Fruit fly (Drosophila melanogaster) whole organism, embryonic: ENCODE data around the gene Prm.

Source experiments
- BEAF-32 ChIP-seq: fragments of 200-800 bp; sonication (Bioruptor generic); optimal IDR thresholded peaks from 3 replicates; lab custom pipeline; 2017; ENCODE audit warnings: missing biosample characterization, missing genetic modification characterization, mild to moderate bottlenecking, moderate library complexity, missing genetic modification reagents
- Blimp-1 ChIP-seq: fragments of 200-800 bp; sonication (Bioruptor generic); optimal IDR thresholded peaks from 3 replicates; lab custom pipeline; 2018; ENCODE audit warnings: missing biosample characterization, missing genetic modification characterization, mild to moderate bottlenecking, moderate library complexity, missing genetic modification reagents
- CG10321 ChIP-seq: fragments of 200-800 bp; sonication (Bioruptor generic); IDR thresholded peaks from 2 replicates; pipeline ENCODE4 v1.3.6; 2022; ENCODE audit warnings: missing biosample characterization, missing genetic modification characterization
- CG11398 ChIP-seq: fragments of 200-800 bp; sonication (Bioruptor generic); optimal IDR thresholded peaks from 2 replicates; lab custom pipeline; 2016; ENCODE audit warnings: missing biosample characterization, missing genetic modification characterization
- CG13624 ChIP-seq: fragments of 200-800 bp; sonication (Bioruptor generic); optimal IDR thresholded peaks from 2 replicates; lab custom pipeline; 2016; ENCODE audit warnings: missing biosample characterization, missing genetic modification characterization
- CG17361 ChIP-seq: fragments of 200-800 bp; sonication (Bioruptor generic); IDR thresholded peaks from 3 replicates; pipeline ENCODE4 v1.3.6; 2022; ENCODE audit warnings: missing biosample characterization, missing genetic modification characterization
- CG4424 ChIP-seq: fragments of 200-800 bp; sonication (Bioruptor generic); optimal IDR thresholded peaks from 3 replicates; lab custom pipeline; 2016; ENCODE audit warnings: missing biosample characterization, missing genetic modification characterization
- CG5180 ChIP-seq: fragments of 200-800 bp; sonication (Bioruptor generic); optimal IDR thresholded peaks from 3 replicates; lab custom pipeline; 2017; ENCODE audit warnings: missing biosample characterization, missing genetic modification characterization, mild to moderate bottlenecking, moderate library complexity, missing genetic modification reagents
- CG9817 ChIP-seq: fragments of 200-800 bp; sonication (Bioruptor generic); optimal IDR thresholded peaks from 2 replicates; lab custom pipeline; 2018; ENCODE audit warnings: missing biosample characterization, mild to moderate bottlenecking, missing genetic modification characterization, moderate library complexity
- Doc3 ChIP-seq: fragments of 200-800 bp; sonication (Bioruptor generic); IDR thresholded peaks from 3 replicates; pipeline ENCODE4 v1.3.6; 2022; ENCODE audit warnings: missing biosample characterization, missing genetic modification characterization; ENCODE audit not compliant: partially characterized antibody
- Drgx ChIP-seq: fragments of 200-800 bp; sonication (Bioruptor generic); IDR thresholded peaks from 2 replicates; pipeline ENCODE4 v1.3.6; 2022; ENCODE audit warnings: missing biosample characterization, missing genetic modification characterization
- HLH3B ChIP-seq: fragments of 200-800 bp; sonication (Bioruptor generic); IDR thresholded peaks from 2 replicates; pipeline ENCODE4 v1.3.6; 2022; ENCODE audit warnings: missing biosample characterization, missing genetic modification characterization
- Med ChIP-seq: fragments of 200-800 bp; sonication (Bioruptor generic); peaks from one replicate; lab custom pipeline; 2016; ENCODE audit warnings: missing biosample characterization, missing genetic modification characterization, mild to moderate bottlenecking, inconsistent platforms, moderate library complexity
- NC2α ChIP-seq: fragments of 200-800 bp; sonication (Bioruptor generic); optimal IDR thresholded peaks from 2 replicates; lab custom pipeline; 2016; ENCODE audit warnings: missing biosample characterization, missing genetic modification characterization
- Nf-YB ChIP-seq: fragments of 200-800 bp; sonication (Bioruptor generic); optimal IDR thresholded peaks from 3 replicates; lab custom pipeline; 2019; ENCODE audit warnings: missing biosample characterization, mild to moderate bottlenecking, missing genetic modification characterization, moderate library complexity
- Stat92E ChIP-seq, 3 experiments: fragments of >200 bp in 2 of 3; fragments of 200-800 bp in 1 of 3; sonication (Bioruptor generic) in 1 of 3; optimal IDR thresholded peaks; 2 replicates each; lab custom pipeline; 2017 to 2019; ENCODE audit warnings: missing biosample characterization in 3 of 3, missing genetic modification characterization in 3 of 3, mild to moderate bottlenecking in 1 of 3, moderate library complexity in 1 of 3
- ase ChIP-seq: fragments of 200-800 bp; sonication (Bioruptor generic); IDR thresholded peaks from 3 replicates; pipeline ENCODE4 v1.3.6; 2022; ENCODE audit warnings: missing biosample characterization, missing genetic modification characterization
- bsh ChIP-seq, 2 experiments: fragments of 200-800 bp; sonication (Bioruptor generic); optimal IDR thresholded peaks; 2 replicates each; lab custom pipeline; 2017 to 2018; ENCODE audit warnings: mild to moderate bottlenecking in 2 of 2, missing biosample characterization in 2 of 2, missing genetic modification characterization in 2 of 2, moderate library complexity in 1 of 2
- chinmo ChIP-seq: fragments of 200-800 bp; sonication (Bioruptor generic); IDR thresholded peaks from 4 replicates; pipeline ENCODE4 v1.3.6; 2022; ENCODE audit warnings: missing biosample characterization, missing genetic modification characterization; ENCODE audit not compliant: partially characterized antibody
- cwo ChIP-seq: fragments of 200-800 bp; sonication (Bioruptor generic); optimal IDR thresholded peaks from 3 replicates; lab custom pipeline; 2017; ENCODE audit warnings: missing biosample characterization, missing genetic modification characterization, mild to moderate bottlenecking, moderate library complexity, missing genetic modification reagents
- dmrt11E ChIP-seq: fragments of 200-800 bp; sonication (Bioruptor generic); optimal IDR thresholded peaks from 3 replicates; lab custom pipeline; 2018; ENCODE audit warnings: missing biosample characterization, mild to moderate bottlenecking, missing genetic modification characterization, moderate library complexity
- ftz-f1 ChIP-seq: fragments of 200-800 bp; sonication (Bioruptor generic); optimal IDR thresholded peaks from 2 replicates; lab custom pipeline; 2016; ENCODE audit warnings: missing biosample characterization, missing genetic modification characterization
- gcm ChIP-seq: fragments of 200-800 bp; sonication (Bioruptor generic); optimal IDR thresholded peaks from 2 replicates; lab custom pipeline; 2019; ENCODE audit warnings: missing biosample characterization, mild to moderate bottlenecking, missing genetic modification characterization, moderate library complexity
- hkb ChIP-seq, 2 experiments: fragments of 200-800 bp in 1 of 2; fragments of >200 bp in 1 of 2; sonication (Bioruptor generic) in 1 of 2; IDR thresholded peaks in 1 of 2; optimal IDR thresholded peaks in 1 of 2; 2 replicates each; pipeline versions ENCODE4 v1.3.6 to Lab custom; 2017 to 2022; ENCODE audit warnings: missing biosample characterization in 1 of 2, missing genetic modification characterization in 1 of 2
- knrl ChIP-seq: fragments of 200-800 bp; sonication (Bioruptor generic); IDR thresholded peaks from 3 replicates; pipeline ENCODE4 v1.3.6; 2022; ENCODE audit warnings: missing biosample characterization, missing genetic modification characterization; ENCODE audit not compliant: partially characterized antibody
- mirr ChIP-seq: fragments of 200-800 bp; sonication (Bioruptor generic); optimal IDR thresholded peaks from 3 replicates; lab custom pipeline; 2018; ENCODE audit warnings: missing biosample characterization, mild to moderate bottlenecking, missing genetic modification characterization
- nom ChIP-seq: fragments of 200-800 bp; sonication (Bioruptor generic); optimal IDR thresholded peaks from 2 replicates; lab custom pipeline; 2017; ENCODE audit warnings: missing biosample characterization, missing genetic modification characterization, mild to moderate bottlenecking, moderate library complexity, missing genetic modification reagents
- oc ChIP-seq: fragments of 200-800 bp; sonication (Bioruptor generic); optimal IDR thresholded peaks from 2 replicates; lab custom pipeline; 2018; ENCODE audit warnings: missing biosample characterization, mild to moderate bottlenecking, missing genetic modification characterization, moderate library complexity
- psq ChIP-seq: fragments of 200-800 bp; sonication (Bioruptor generic); optimal IDR thresholded peaks from 2 replicates; lab custom pipeline; 2017; ENCODE audit warnings: missing biosample characterization, missing genetic modification characterization
- sens ChIP-seq: fragments of 200-800 bp; sonication (Bioruptor generic); peaks from one replicate; lab custom pipeline; 2016; ENCODE audit warnings: missing biosample characterization, missing genetic modification characterization
- trem ChIP-seq: fragments of 200-800 bp; optimal IDR thresholded peaks from 3 replicates; lab custom pipeline; 2019; ENCODE audit warnings: missing biosample characterization, mild to moderate bottlenecking, missing genetic modification characterization, moderate library complexity
- vvl ChIP-seq: fragments of 200-800 bp; sonication (Bioruptor generic); IDR thresholded peaks from 2 replicates; pipeline ENCODE4 v1.3.6; 2022; ENCODE audit warnings: missing biosample characterization, missing genetic modification characterization

Gene Prm

DNA sequence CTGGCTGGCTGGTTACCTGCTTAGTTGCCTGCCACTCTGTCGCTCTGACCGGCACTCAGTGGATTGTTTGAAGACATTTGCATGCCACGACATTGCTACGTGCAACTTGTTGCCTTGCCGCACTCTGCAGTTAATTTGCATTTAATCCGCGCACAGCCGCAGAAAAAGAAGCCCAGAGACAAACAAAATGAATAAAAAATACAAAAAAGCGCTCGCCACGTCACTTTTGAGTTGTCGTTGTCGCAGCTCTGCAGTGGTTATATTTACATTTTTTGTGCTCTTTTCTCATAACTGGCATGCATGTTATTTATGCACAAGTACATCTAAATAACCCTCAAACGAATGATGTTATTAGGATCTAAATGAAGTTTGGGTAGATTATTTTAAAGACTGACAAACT, 38.2 kb upstream of the Prm start:
- TF ChIP-seq ase (GFP tag; lab: Robert Waterston, UW) (no peak), Nf-YB (GFP tag; lab: Kevin White, UChicago) (no peak), nom (GFP tag; lab: Kevin White, UChicago) (peak; percentile 5), Drgx (GFP tag; lab: Robert Waterston, UW) (0 out of 2 replicates have a peak, but pooled peaks have one; percentile 16), bsh (GFP tag; optimal IDR thresholded peaks at IDR 0.05; lab: Kevin White, UChicago) (peak in 1 of 2 experiments; percentile 24)

DNA sequence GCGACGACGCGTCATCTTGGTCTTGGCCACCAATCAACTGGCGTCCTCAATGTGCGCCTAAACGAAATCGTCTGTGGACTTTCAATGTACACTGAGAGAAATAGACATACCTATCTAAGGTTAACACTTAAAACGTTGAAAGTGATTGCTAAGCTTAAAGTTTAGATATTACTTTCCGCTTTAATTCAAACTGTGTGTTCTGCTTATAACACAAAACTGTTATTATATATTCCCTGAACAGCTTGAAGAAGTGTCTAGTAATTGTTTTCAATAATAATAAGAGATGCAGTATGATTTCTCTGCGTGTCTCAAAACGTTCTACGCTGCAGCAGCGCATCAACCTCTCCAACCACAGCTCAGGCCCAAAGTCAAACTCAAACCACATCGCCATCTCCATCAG, 36.9 kb upstream of the Prm start:
- TF ChIP-seq Blimp-1 (GFP tag; lab: Kevin White, UChicago) (peak; percentile 19), NC2α (GFP tag; lab: Kevin White, UChicago) (no peak), CG13624 (GFP tag; lab: Kevin White, UChicago) (no peak), Drgx (GFP tag; lab: Robert Waterston, UW) (peak; percentile 41), HLH3B (GFP tag; lab: Robert Waterston, UW) (0 out of 2 replicates have a peak, but pooled peaks have one; percentile 4), bsh (GFP tag; optimal IDR thresholded peaks at IDR 0.05; lab: Kevin White, UChicago) (peak in 1 of 2 experiments; percentile 34), CG11398 (no peak), Doc3 (no peak), sens (GFP tag; lab: Kevin White, UChicago) (peak; percentile 29), BEAF-32 (GFP tag; lab: Kevin White, UChicago) (no peak)
- TF ChIP-seq, all 482 proteins: peak for 5

DNA sequence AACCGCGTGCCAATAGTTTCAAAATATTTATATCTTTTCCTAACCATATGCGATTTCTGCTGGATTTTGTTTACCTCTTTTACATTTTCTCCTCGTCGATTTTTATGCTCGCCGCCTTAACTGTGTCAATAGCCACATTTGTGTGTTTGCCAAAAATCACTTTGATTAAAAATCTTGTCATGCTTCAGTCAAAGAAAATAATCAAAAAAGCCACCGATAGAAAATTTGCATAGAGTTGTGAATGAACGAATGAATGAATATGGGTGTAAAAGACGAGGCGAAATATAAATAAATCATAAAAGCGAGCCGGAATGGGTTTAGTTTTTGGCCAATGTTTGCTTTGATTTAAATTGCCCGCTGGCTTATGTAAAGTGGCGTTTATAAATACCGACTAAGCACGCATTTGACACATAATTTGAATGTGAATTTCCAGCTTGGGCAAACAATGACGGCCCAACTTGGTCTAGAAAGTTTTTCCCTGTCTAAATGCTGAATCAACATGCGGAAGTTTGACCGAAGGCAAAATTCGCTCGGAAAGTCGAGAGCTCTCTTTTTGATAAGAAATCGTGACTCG, 35.7 kb upstream of the Prm start:
- TF ChIP-seq CG17361 (GFP tag; lab: Robert Waterston, UW) (no peak), CG10321 (GFP tag; lab: Robert Waterston, UW) (no peak), hkb (optimal IDR thresholded peaks at IDR 0.05; lab: Kevin White, UChicago) (no peak), hkb (GFP tag; IDR thresholded peaks at IDR 0.05; lab: Robert Waterston, UW) (no peak), Stat92E (GFP tag; optimal IDR thresholded peaks at IDR 0.05; lab: Kevin White, UChicago) (no peak), trem (tag; lab: Kevin White, UChicago) (no peak), dmrt11E (tag; lab: Kevin White, UChicago) (no peak), CG5180 (GFP tag; lab: Kevin White, UChicago) (no peak), ftz-f1 (GFP tag; lab: Kevin White, UChicago) (no peak), CG9817 (tag; lab: Kevin White, UChicago) (no peak), chinmo (GFP tag; lab: Robert Waterston, UW) (0 out of 4 replicates have a peak, but pooled peaks have one; percentile 57), mirr (GFP tag; lab: Kevin White, UChicago) (no peak), Med (GFP tag; lab: Kevin White, UChicago) (peak; percentile 72), vvl (GFP tag; lab: Robert Waterston, UW) (peak; percentile 61; the same call in 1 of the 2 replicates), gcm (GFP tag; lab: Kevin White, UChicago) (no peak), CG4424 (GFP tag; lab: Kevin White, UChicago) (no peak), cwo (GFP tag; lab: Kevin White, UChicago) (no peak), oc (tag; lab: Kevin White, UChicago) (peak; percentile 32), knrl (no peak), sens (GFP tag; lab: Kevin White, UChicago) (peak; percentile 38), psq (no peak)
